Worm (Caenorhabditis elegans): Measurements from ENCODE around the gene pssy-2.

Gene pssy-2

DNA sequence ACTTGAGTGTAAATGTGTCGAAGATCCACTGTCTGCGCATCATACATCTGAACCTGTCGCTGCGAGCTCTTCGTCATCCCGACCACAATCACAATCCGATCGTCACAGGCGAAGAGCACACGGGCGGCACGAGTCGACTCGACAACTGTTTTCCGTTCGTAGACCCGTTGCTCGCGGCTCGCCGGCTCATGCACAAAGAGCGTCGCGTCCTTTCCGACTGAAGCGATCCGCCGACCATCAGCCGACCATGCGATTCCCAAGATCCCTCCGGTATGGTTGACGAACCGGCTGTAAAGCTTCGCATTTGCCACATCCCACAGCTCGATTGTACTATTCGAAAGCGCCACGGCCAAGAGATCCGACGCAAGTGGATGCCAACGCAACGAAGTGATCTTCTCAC is 46.8 kb downstream of the pssy-2 start:
- no peak for TF ChIP-seq unc-62 (GFP tag; optimal IDR thresholded peaks at IDR 0.05)

DNA sequence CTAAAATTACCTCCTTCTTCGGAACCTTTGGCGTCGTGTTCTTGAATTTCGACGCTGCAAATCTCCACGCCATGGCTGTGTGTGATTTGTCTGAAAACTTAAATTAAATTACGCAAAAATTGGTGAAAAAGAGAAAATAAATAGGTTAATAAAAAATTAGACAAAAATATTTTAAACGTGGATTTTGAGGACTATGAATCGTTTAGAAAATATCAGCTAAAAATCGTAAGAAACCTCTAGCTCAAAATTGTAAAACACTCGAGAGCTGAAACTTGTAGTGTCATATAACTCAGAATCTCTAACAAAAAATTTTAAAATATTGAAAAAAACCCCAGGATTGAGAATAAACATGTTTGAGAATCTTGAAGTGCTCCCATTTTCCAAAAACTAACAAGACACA is 52.4 kb downstream of the pssy-2 start, which contains the start of gene pod-1:
TSS of gene pod-1 (minus strand) at position 101 of the 400 bp plus-strand sequence.
- no peak for TF ChIP-seq unc-62 (GFP tag; optimal IDR thresholded peaks at IDR 0.05)

Measured in whole organism, dauer.